Worm (Caenorhabditis elegans) whole organism, L2 larva: ENCODE results near the gene T05H10.8.

Source experiments
- C34F6.9 ChIP-seq: fragments of 150-350 bp; optimal IDR thresholded peaks from 2 replicates; lab custom pipeline; 2014; ENCODE audit warnings: missing biosample characterization, missing genetic modification characterization
- F13H6.1 ChIP-seq: sonication (generic microtip); optimal IDR thresholded peaks from 2 replicates; lab custom pipeline; 2016; ENCODE audit warnings: missing genetic modification characterization, missing compliant biosample characterization
- aly-2 ChIP-seq: fragments of 150-350 bp; optimal IDR thresholded peaks from 2 replicates; lab custom pipeline; 2014; ENCODE audit warnings: missing biosample characterization, missing genetic modification characterization
- ama-1 ChIP-seq: fragments of 150-350 bp; optimal IDR thresholded peaks from 2 replicates; lab custom pipeline; 2018; ENCODE audit warnings: inconsistent platforms
- blmp-1 ChIP-seq: sonication (generic microtip); optimal IDR thresholded peaks from 2 replicates; lab custom pipeline; 2017; ENCODE audit warnings: missing genetic modification characterization, mild to moderate bottlenecking, missing compliant biosample characterization, antibody characterized with exemption, moderate library complexity; ENCODE audit not compliant: insufficient read depth
- ceh-16 ChIP-seq: fragments of 150-350 bp; optimal IDR thresholded peaks from 2 replicates; lab custom pipeline; 2014; ENCODE audit warnings: missing biosample characterization, missing genetic modification characterization
- ceh-82 ChIP-seq: fragments of 150-350 bp; optimal IDR thresholded peaks from 2 replicates; lab custom pipeline; 2014; ENCODE audit warnings: missing biosample characterization, missing genetic modification characterization
- crh-2 ChIP-seq: sonication (generic microtip); optimal IDR thresholded peaks from 2 replicates; lab custom pipeline; 2017; ENCODE audit warnings: missing biosample characterization, missing genetic modification characterization
- elt-1 ChIP-seq: fragments of 150-350 bp; optimal IDR thresholded peaks from 2 replicates; lab custom pipeline; 2014; ENCODE audit warnings: missing biosample characterization, missing genetic modification characterization
- elt-3 ChIP-seq: sonication (generic microtip); optimal IDR thresholded peaks from 2 replicates; lab custom pipeline; 2017; ENCODE audit warnings: missing biosample characterization, missing genetic modification characterization
- fos-1 ChIP-seq: fragments of 150-350 bp; optimal IDR thresholded peaks from 2 replicates; lab custom pipeline; 2014; ENCODE audit warnings: missing biosample characterization, missing genetic modification characterization
- gmeb-1 ChIP-seq: fragments of 150-350 bp; optimal IDR thresholded peaks from 2 replicates; lab custom pipeline; 2014; ENCODE audit warnings: missing biosample characterization, missing genetic modification characterization
- lin-13 ChIP-seq: fragments of 150-350 bp; optimal IDR thresholded peaks from 2 replicates; lab custom pipeline; 2014; ENCODE audit warnings: missing biosample characterization, missing genetic modification reagents, missing genetic modification characterization
- lin-39 ChIP-seq: fragments of 150-350 bp; optimal IDR thresholded peaks from 2 replicates; lab custom pipeline; 2014; ENCODE audit warnings: missing biosample characterization, missing genetic modification reagents, missing genetic modification characterization
- lsy-2 ChIP-seq, 2 experiments: fragments of 150-350 bp in 1 of 2; sonication (generic microtip) in 1 of 2; optimal IDR thresholded peaks; 2 replicates each; lab custom pipeline; 2014 to 2017; ENCODE audit warnings: missing biosample characterization in 2 of 2, missing genetic modification characterization in 2 of 2
- mab-5 ChIP-seq: fragments of 150-350 bp; optimal IDR thresholded peaks from 2 replicates; lab custom pipeline; 2014; ENCODE audit warnings: missing biosample characterization, missing genetic modification characterization
- mbf-1 ChIP-seq: sonication (generic microtip); optimal IDR thresholded peaks from 2 replicates; lab custom pipeline; 2017; ENCODE audit warnings: missing biosample characterization, missing genetic modification characterization
- mdl-1 ChIP-seq, 2 experiments: fragments of 150-350 bp in 1 of 2; sonication (generic microtip) in 1 of 2; optimal IDR thresholded peaks; 2 replicates each; lab custom pipeline; 2017; ENCODE audit warnings: missing biosample characterization in 2 of 2, missing genetic modification characterization in 2 of 2
- nhr-12 ChIP-seq: fragments of 150-350 bp; optimal IDR thresholded peaks from 2 replicates; lab custom pipeline; 2014; ENCODE audit warnings: missing biosample characterization, missing genetic modification characterization
- nhr-129 ChIP-seq: fragments of 150-350 bp; optimal IDR thresholded peaks from 2 replicates; lab custom pipeline; 2014; ENCODE audit warnings: missing biosample characterization, missing genetic modification characterization
- nhr-21 ChIP-seq: fragments of 150-350 bp; optimal IDR thresholded peaks from 2 replicates; lab custom pipeline; 2014; ENCODE audit warnings: missing biosample characterization, missing genetic modification characterization
- nhr-23 ChIP-seq: fragments of 150-350 bp; optimal IDR thresholded peaks from 2 replicates; lab custom pipeline; 2014; ENCODE audit warnings: missing biosample characterization, missing genetic modification reagents, missing genetic modification characterization
- nhr-237 ChIP-seq: fragments of 150-350 bp; optimal IDR thresholded peaks from 2 replicates; lab custom pipeline; 2014; ENCODE audit warnings: missing biosample characterization, missing genetic modification characterization
- nhr-25 ChIP-seq: fragments of 150-350 bp; sonication (generic microtip); optimal IDR thresholded peaks from 3 replicates; lab custom pipeline; 2014; ENCODE audit warnings: missing biosample characterization, missing genetic modification characterization
- nhr-6 ChIP-seq: fragments of 150-350 bp; optimal IDR thresholded peaks from 2 replicates; lab custom pipeline; 2014; ENCODE audit warnings: missing biosample characterization, missing genetic modification characterization
- nhr-77 ChIP-seq: fragments of 150-350 bp; optimal IDR thresholded peaks from 2 replicates; lab custom pipeline; 2014; ENCODE audit warnings: missing biosample characterization, missing genetic modification characterization
- peb-1 ChIP-seq: fragments of 150-350 bp; optimal IDR thresholded peaks from 2 replicates; lab custom pipeline; 2014; ENCODE audit warnings: missing biosample characterization, missing genetic modification characterization
- sma-3 ChIP-seq: sonication (generic microtip); optimal IDR thresholded peaks from 2 replicates; lab custom pipeline; 2016; ENCODE audit warnings: missing genetic modification reagents, missing genetic modification characterization, missing compliant biosample characterization
- sma-9 ChIP-seq, 2 experiments: fragments of 150-350 bp in 1 of 2; sonication (generic microtip) in 1 of 2; optimal IDR thresholded peaks; 2 replicates each; lab custom pipeline; 2014 to 2016; ENCODE audit warnings: missing genetic modification characterization in 2 of 2, mild to moderate bottlenecking in 1 of 2, missing biosample characterization in 1 of 2, missing compliant biosample characterization in 1 of 2, missing genetic modification reagents in 1 of 2, moderate library complexity in 1 of 2
- snpc-4 ChIP-seq: fragments of 150-350 bp; optimal IDR thresholded peaks from 2 replicates; lab custom pipeline; 2014; ENCODE audit warnings: missing biosample characterization, missing genetic modification characterization
- unc-39 ChIP-seq: fragments of 150-350 bp; optimal IDR thresholded peaks from 2 replicates; lab custom pipeline; 2014; ENCODE audit warnings: missing biosample characterization, missing genetic modification characterization
- unc-62 ChIP-seq: fragments of 150-350 bp; optimal IDR thresholded peaks from 2 replicates; lab custom pipeline; 2014; ENCODE audit warnings: missing biosample characterization, missing genetic modification reagents, missing genetic modification characterization
- zag-1 ChIP-seq: fragments of 150-350 bp; optimal IDR thresholded peaks from 2 replicates; lab custom pipeline; 2014; ENCODE audit warnings: missing biosample characterization, missing genetic modification characterization
- ztf-1 ChIP-seq: fragments of 200-800 bp; sonication (Bioruptor generic); conservative IDR thresholded peaks from 2 replicates; pipeline ENCODE4 v1.3.6; 2022; ENCODE audit warnings: missing genetic modification characterization, missing compliant biosample characterization
- ztf-11 ChIP-seq: sonication (generic microtip); optimal IDR thresholded peaks from 2 replicates; lab custom pipeline; 2017; ENCODE audit warnings: missing biosample characterization, missing genetic modification characterization
- ztf-4 ChIP-seq: fragments of 150-350 bp; optimal IDR thresholded peaks from 2 replicates; lab custom pipeline; 2014; ENCODE audit warnings: missing biosample characterization, missing genetic modification characterization

T05H10.8 gene

DNA sequence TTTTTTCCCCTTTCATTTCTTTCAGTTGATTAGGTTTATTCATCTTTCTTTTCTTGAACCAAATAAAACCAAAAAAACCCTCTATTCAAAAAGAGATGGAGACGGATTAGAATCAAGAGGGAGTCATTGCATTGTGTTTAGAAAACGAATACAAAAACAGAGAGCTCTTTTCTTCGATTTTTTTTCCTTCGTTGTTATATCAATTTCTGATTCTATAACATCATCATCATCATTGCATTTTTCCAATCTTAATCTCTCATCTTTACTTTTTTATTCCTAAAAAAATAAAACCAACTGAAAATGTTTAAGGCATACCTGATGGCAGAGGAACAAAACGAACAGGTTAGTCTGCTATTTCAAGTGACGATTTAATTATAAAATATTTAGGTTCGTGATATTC, at the start of gene T05H10.8:
Gene T05H10.8, plus strand, starts transcription at position 301 of the 400 bp plus-strand sequence.
- no peak for TF ChIP-seq sma-3 (GFP tag; lab: Kevin White, UChicago)
- TF ChIP-seq lin-39 = no peak
- no peak for TF ChIP-seq sma-9 (GFP tag; optimal IDR thresholded peaks at IDR 0.05; lab: Kevin White, UChicago)
- no peak for TF ChIP-seq sma-9 (tag; optimal IDR thresholded peaks at IDR 0.05; lab: Kevin White, UChicago)
- no peak for TF ChIP-seq nhr-21 (tag; lab: Kevin White, UChicago)
- TF ChIP-seq peb-1 (tag; lab: Kevin White, UChicago) = no peak
- TF ChIP-seq unc-39 = no peak
- TF ChIP-seq nhr-23 (tag; lab: Kevin White, UChicago) = no peak
- TF ChIP-seq gmeb-1 (tag; lab: Kevin White, UChicago) = no peak
- no peak for TF ChIP-seq nhr-12 (tag; lab: Kevin White, UChicago)
- TF ChIP-seq ztf-1 (GFP tag; lab: Robert Waterston, UW) = no peak
- TF ChIP-seq ama-1 = no peak
- no peak for TF ChIP-seq lin-13
- no peak for TF ChIP-seq nhr-237 (tag; lab: Kevin White, UChicago)
- no peak for TF ChIP-seq nhr-6 (tag; lab: Kevin White, UChicago)
- no peak for TF ChIP-seq snpc-4 (tag; lab: Kevin White, UChicago)

ce11 chrII:8012071-8013031, 46.5 kb upstream of the T05H10.8 start, which contains the start of gene DH11.2:
Gene DH11.2 (plus strand): TSS chrII:8012816.
- TF ChIP-seq elt-1 (tag; lab: Kevin White, UChicago) = no peak
- peak; percentile 31 for TF ChIP-seq nhr-129
- peak in 1 of 2 experiments; percentile 6 for TF ChIP-seq lsy-2 (tag; optimal IDR thresholded peaks at IDR 0.05; lab: Kevin White, UChicago)
- TF ChIP-seq gmeb-1 (tag; lab: Kevin White, UChicago) = peak; percentile 4
- peak; percentile 82 for TF ChIP-seq ama-1
- TF ChIP-seq ztf-1 (GFP tag; lab: Robert Waterston, UW) = no peak
- peak; percentile 80 for TF ChIP-seq sma-9 (GFP tag; optimal IDR thresholded peaks at IDR 0.05; lab: Kevin White, UChicago)
- TF ChIP-seq sma-9 (tag; optimal IDR thresholded peaks at IDR 0.05; lab: Kevin White, UChicago) = no peak

- no peak for TF ChIP-seq ztf-11
- no peak for TF ChIP-seq nhr-77 (tag; lab: Kevin White, UChicago)
- no peak for TF ChIP-seq ztf-4
- no peak for TF ChIP-seq elt-3 (tag; lab: Kevin White, UChicago)
- TF ChIP-seq ama-1 = peak; percentile 66
- peak; percentile 1 for TF ChIP-seq fos-1 (tag; lab: Kevin White, UChicago)
- TF ChIP-seq C34F6.9 (tag; lab: Kevin White, UChicago) = no peak
- no peak for TF ChIP-seq mdl-1 (tag; optimal IDR thresholded peaks at IDR 0.05; lab: Kevin White, UChicago)
- peak; percentile 50 for TF ChIP-seq F13H6.1 (tag; lab: Kevin White, UChicago)
- TF ChIP-seq aly-2 (tag; lab: Kevin White, UChicago) = no peak
- TF ChIP-seq blmp-1 (tag; lab: Kevin White, UChicago) = peak; percentile 17
- no peak for TF ChIP-seq nhr-21 (tag; lab: Kevin White, UChicago)
- peak in 1 of 2 experiments; percentile 26 for TF ChIP-seq lsy-2 (tag; optimal IDR thresholded peaks at IDR 0.05; lab: Kevin White, UChicago)
- no peak for TF ChIP-seq mbf-1
- TF ChIP-seq ceh-82 (tag; lab: Kevin White, UChicago) = no peak
- TF ChIP-seq zag-1 (tag; lab: Kevin White, UChicago) = no peak
- TF ChIP-seq unc-62 (GFP tag; lab: Kevin White, UChicago) = no peak
- peak; percentile 77 for TF ChIP-seq nhr-129
- peak; percentile 42 for TF ChIP-seq sma-9 (GFP tag; optimal IDR thresholded peaks at IDR 0.05; lab: Kevin White, UChicago)
- no peak for TF ChIP-seq sma-9 (tag; optimal IDR thresholded peaks at IDR 0.05; lab: Kevin White, UChicago)
- peak; percentile 57 for TF ChIP-seq nhr-25 (tag; lab: Kevin White, UChicago)
- TF ChIP-seq crh-2 (tag; lab: Kevin White, UChicago) = peak; percentile 17
- no peak for TF ChIP-seq nhr-12 (tag; lab: Kevin White, UChicago)
- TF ChIP-seq gmeb-1 (tag; lab: Kevin White, UChicago) = peak; percentile 20
- TF ChIP-seq ceh-16 (tag; lab: Kevin White, UChicago) = no peak
- TF ChIP-seq mab-5 (tag; lab: Kevin White, UChicago) = no peak
- TF ChIP-seq, all 48 proteins: peak for 10
These were observed 43.4 kb upstream of the T05H10.8 start for ce11 chrII:8015483-8015938.
